Worm (Caenorhabditis elegans) whole organism, late embryonic: ENCODE data around the gene zag-1.

Experiments used
- F13H6.1 ChIP-seq: sonication (generic microtip); optimal IDR thresholded peaks from 2 replicates; lab custom pipeline; 2016; ENCODE audit warnings: missing genetic modification characterization, missing compliant biosample characterization
- ama-1 ChIP-seq: fragments of 150-350 bp; optimal IDR thresholded peaks from 2 replicates; lab custom pipeline; 2014
- hlh-8 ChIP-seq: sonication (generic microtip); optimal IDR thresholded peaks from 2 replicates; lab custom pipeline; 2016; ENCODE audit warnings: missing genotype, missing genetic modification characterization, missing compliant biosample characterization
- nhr-11 ChIP-seq: fragments of 150-350 bp; optimal IDR thresholded peaks from 2 replicates; lab custom pipeline; 2014; ENCODE audit warnings: missing biosample characterization, missing genetic modification characterization
- npax-4 ChIP-seq: sonication (generic microtip); optimal IDR thresholded peaks from 2 replicates; lab custom pipeline; 2016; ENCODE audit warnings: missing genetic modification characterization, missing compliant biosample characterization
- pqm-1 ChIP-seq: sonication (generic microtip); optimal IDR thresholded peaks from 2 replicates; lab custom pipeline; 2016; ENCODE audit warnings: missing genetic modification characterization, missing compliant biosample characterization
- sdc-2 ChIP-seq: sonication (generic microtip); optimal IDR thresholded peaks from 2 replicates; lab custom pipeline; 2016; ENCODE audit warnings: missing genotype, missing genetic modification characterization, missing compliant biosample characterization
- sox-4 ChIP-seq: sonication (generic microtip); optimal IDR thresholded peaks from 2 replicates; lab custom pipeline; 2017; ENCODE audit warnings: mild to moderate bottlenecking, missing genetic modification characterization, inconsistent platforms, missing compliant biosample characterization
- tbx-2 ChIP-seq: sonication (generic microtip); optimal IDR thresholded peaks from 2 replicates; lab custom pipeline; 2016; ENCODE audit warnings: missing genetic modification characterization, missing compliant biosample characterization
- unc-86 ChIP-seq: sonication (generic microtip); optimal IDR thresholded peaks from 2 replicates; lab custom pipeline; 2016; ENCODE audit warnings: missing genetic modification characterization, missing compliant biosample characterization

ce11 chrIV:3825388-3825787 is 30.3 kb upstream of the zag-1 start:
- no peak for TF ChIP-seq sdc-2 (tag; lab: Kevin White, UChicago)
- no peak for TF ChIP-seq F13H6.1 (tag; lab: Kevin White, UChicago)
- no peak for TF ChIP-seq ama-1 (lab: Kevin White, UChicago)
- no peak for TF ChIP-seq tbx-2 (tag; lab: Kevin White, UChicago)
- TF ChIP-seq pqm-1 (tag; lab: Kevin White, UChicago), result no peak
- no peak for TF ChIP-seq nhr-11
- TF ChIP-seq hlh-8 (tag; lab: Kevin White, UChicago), result no peak
- no peak for TF ChIP-seq unc-86 (tag; lab: Kevin White, UChicago)
- TF ChIP-seq npax-4, result no peak
- no peak for TF ChIP-seq sox-4 (tag; lab: Kevin White, UChicago)
